Worm (Caenorhabditis elegans) whole organism, L1 larva: Measurements from ENCODE around the gene F09E10.5.

Experiments used
- C34B4.2 ChIP-seq: sonication (generic microtip); optimal IDR thresholded peaks from 2 replicates; lab custom pipeline; 2017; ENCODE audit warnings: mild to moderate bottlenecking, missing genetic modification characterization, missing compliant biosample characterization
- alr-1 ChIP-seq: fragments of 200-800 bp; sonication (Bioruptor generic); optimal IDR thresholded peaks from 2 replicates; lab custom pipeline; 2018; ENCODE audit warnings: borderline replicate concordance, mild to moderate bottlenecking, missing genetic modification characterization, missing compliant biosample characterization
- ama-1 ChIP-seq: fragments of 150-350 bp; optimal IDR thresholded peaks from 2 replicates; lab custom pipeline; 2014
- ceh-82 ChIP-seq, 3 experiments: fragments of 150-350 bp in 1 of 3; sonication (generic microtip) in 2 of 3; optimal IDR thresholded peaks; 2 replicates each; lab custom pipeline; 2014 to 2017; ENCODE audit warnings: missing biosample characterization in 3 of 3, missing genetic modification characterization in 3 of 3
- efl-1 ChIP-seq, 4 experiments: fragments of 150-350 bp; optimal IDR thresholded peaks in 3 of 4; peaks in 1 of 4; 1 replicate in 1 of 4; 2 replicates in 3 of 4; lab custom pipeline; 2014; ENCODE audit warnings: missing biosample characterization in 2 of 4, missing genetic modification characterization in 2 of 4, missing genetic modification reagents in 2 of 4
- egl-27 ChIP-seq, 2 experiments: fragments of 150-350 bp in 1 of 2; sonication (generic microtip); optimal IDR thresholded peaks; 3 replicates each; lab custom pipeline; 2017 to 2018; ENCODE audit warnings: missing biosample characterization in 2 of 2, missing genetic modification characterization in 2 of 2, missing genetic modification reagents in 2 of 2
- elt-3 ChIP-seq, 6 experiments: fragments of 150-350 bp in 1 of 6; sonication (generic microtip); optimal IDR thresholded peaks; 2 replicates each; lab custom pipeline; 2017 to 2018; ENCODE audit warnings: missing biosample characterization in 6 of 6, missing genetic modification characterization in 6 of 6, inconsistent platforms in 1 of 6
- ets-5 ChIP-seq: fragments of 200-800 bp; sonication (Bioruptor generic); IDR thresholded peaks from 2 replicates; pipeline ENCODE4 v1.3.6; 2022; ENCODE audit warnings: missing genetic modification characterization, missing compliant biosample characterization
- fkh-4 ChIP-seq: sonication (generic microtip); optimal IDR thresholded peaks from 2 replicates; lab custom pipeline; 2016; ENCODE audit warnings: missing compliant biosample characterization, missing genetic modification characterization, borderline replicate concordance
- hlh-17 ChIP-seq: fragments of 200-800 bp; sonication (Bioruptor generic); optimal IDR thresholded peaks from 2 replicates; lab custom pipeline; 2018; ENCODE audit warnings: missing genetic modification characterization, mild to moderate bottlenecking, missing compliant biosample characterization, moderate library complexity, borderline replicate concordance
- hpl-2 ChIP-seq: fragments of 150-350 bp; optimal IDR thresholded peaks from 2 replicates; lab custom pipeline; 2014; ENCODE audit warnings: missing biosample characterization, missing genetic modification reagents, missing genetic modification characterization
- isw-1 ChIP-seq: fragments of 200-800 bp; sonication (Bioruptor generic); IDR thresholded peaks from 2 replicates; pipeline ENCODE4 v1.3.6; 2022; ENCODE audit warnings: missing genetic modification characterization, missing compliant biosample characterization
- lin-13 ChIP-seq: fragments of 150-350 bp; optimal IDR thresholded peaks from 2 replicates; lab custom pipeline; 2014; ENCODE audit warnings: missing biosample characterization, missing genetic modification reagents, missing genetic modification characterization
- lin-14 ChIP-seq: fragments of 200-800 bp; sonication (Bioruptor generic); optimal IDR thresholded peaks from 2 replicates; lab custom pipeline; 2018; ENCODE audit warnings: mild to moderate bottlenecking, missing genetic modification characterization, moderate library complexity, missing compliant biosample characterization
- lin-35 ChIP-seq, 2 experiments: fragments of 150-350 bp; optimal IDR thresholded peaks; 2 replicates each; lab custom pipeline; 2014; ENCODE audit warnings: missing biosample characterization in 2 of 2, missing genetic modification characterization in 2 of 2, missing genetic modification reagents in 2 of 2
- lin-39 ChIP-seq: fragments of 150-350 bp; optimal IDR thresholded peaks from 2 replicates; lab custom pipeline; 2014; ENCODE audit warnings: missing biosample characterization, missing genetic modification reagents, missing genetic modification characterization
- lir-3 ChIP-seq: sonication (generic microtip); optimal IDR thresholded peaks from 2 replicates; lab custom pipeline; 2016; ENCODE audit warnings: mild to moderate bottlenecking, missing genetic modification characterization, moderate library complexity, missing compliant biosample characterization; ENCODE audit not compliant: poor library complexity
- mab-9 ChIP-seq: fragments of 200-800 bp; sonication (Bioruptor generic); IDR thresholded peaks from 2 replicates; pipeline ENCODE4 v1.3.6; 2022; ENCODE audit warnings: missing genetic modification reagents, missing genetic modification characterization, missing compliant biosample characterization
- nhr-19 ChIP-seq: fragments of 200-800 bp; sonication (Bioruptor generic); conservative IDR thresholded peaks from 2 replicates; pipeline ENCODE4 v1.3.6; 2022; ENCODE audit warnings: missing genetic modification characterization, missing compliant biosample characterization
- nhr-20 ChIP-seq: sonication (generic microtip); optimal IDR thresholded peaks from 2 replicates; lab custom pipeline; 2016; ENCODE audit warnings: mild to moderate bottlenecking, missing genetic modification characterization, missing compliant biosample characterization
- nhr-237 ChIP-seq: fragments of 150-350 bp; optimal IDR thresholded peaks from 2 replicates; lab custom pipeline; 2014; ENCODE audit warnings: missing biosample characterization, missing genetic modification characterization
- nhr-47 ChIP-seq: sonication (generic microtip); optimal IDR thresholded peaks from 2 replicates; lab custom pipeline; 2016; ENCODE audit warnings: mild to moderate bottlenecking, missing genetic modification characterization, moderate library complexity, missing compliant biosample characterization
- nhr-71 ChIP-seq: sonication (generic microtip); optimal IDR thresholded peaks from 2 replicates; lab custom pipeline; 2016; ENCODE audit warnings: mild to moderate bottlenecking, missing genetic modification characterization, moderate library complexity, missing compliant biosample characterization
- nhr-76 ChIP-seq: sonication (generic microtip); optimal IDR thresholded peaks from 2 replicates; lab custom pipeline; 2017; ENCODE audit warnings: missing biosample characterization, missing genetic modification characterization
- nhr-84 ChIP-seq: sonication (generic microtip); optimal IDR thresholded peaks from 2 replicates; lab custom pipeline; 2017; ENCODE audit warnings: missing biosample characterization, missing genetic modification characterization
- pag-3 ChIP-seq: sonication (generic microtip); optimal IDR thresholded peaks from 2 replicates; lab custom pipeline; 2017; ENCODE audit warnings: missing genetic modification characterization, mild to moderate bottlenecking, missing compliant biosample characterization, antibody characterized with exemption, borderline replicate concordance; ENCODE audit not compliant: insufficient read depth
- pax-3 ChIP-seq: fragments of 200-800 bp; sonication (Bioruptor generic); optimal IDR thresholded peaks from 2 replicates; lab custom pipeline; 2018; ENCODE audit warnings: mild to moderate bottlenecking, missing genetic modification characterization, moderate library complexity, missing compliant biosample characterization
- pqm-1 ChIP-seq: sonication (generic microtip); optimal IDR thresholded peaks from 3 replicates; lab custom pipeline; 2017; ENCODE audit warnings: missing biosample characterization, missing genetic modification characterization
- rnt-1 ChIP-seq: sonication (generic microtip); optimal IDR thresholded peaks from 2 replicates; lab custom pipeline; 2016; ENCODE audit warnings: mild to moderate bottlenecking, missing genetic modification characterization, moderate library complexity, missing compliant biosample characterization
- skn-1 ChIP-seq: fragments of 150-350 bp; optimal IDR thresholded peaks from 2 replicates; lab custom pipeline; 2014; ENCODE audit warnings: missing biosample characterization, missing genetic modification characterization
- snpc-4 ChIP-seq: fragments of 150-350 bp; optimal IDR thresholded peaks from 2 replicates; lab custom pipeline; 2014; ENCODE audit warnings: missing biosample characterization, missing genetic modification characterization
- sox-4 ChIP-seq: sonication (generic microtip); optimal IDR thresholded peaks from 2 replicates; lab custom pipeline; 2016; ENCODE audit warnings: missing genetic modification characterization, missing compliant biosample characterization
- sptf-1 ChIP-seq: fragments of 150-350 bp; optimal IDR thresholded peaks from 2 replicates; lab custom pipeline; 2014; ENCODE audit warnings: missing biosample characterization, missing genetic modification characterization
- swsn-7 ChIP-seq: sonication (generic microtip); optimal IDR thresholded peaks from 2 replicates; lab custom pipeline; 2016; ENCODE audit warnings: missing genetic modification characterization, missing compliant biosample characterization
- tbx-2 ChIP-seq: sonication (generic microtip); optimal IDR thresholded peaks from 2 replicates; lab custom pipeline; 2016; ENCODE audit warnings: missing genetic modification characterization, missing compliant biosample characterization
- tlp-1 ChIP-seq: fragments of 150-350 bp; optimal IDR thresholded peaks from 2 replicates; lab custom pipeline; 2014; ENCODE audit warnings: missing biosample characterization, missing genetic modification characterization
- vab-15 ChIP-seq: sonication (generic microtip); optimal IDR thresholded peaks from 2 replicates; lab custom pipeline; 2017; ENCODE audit warnings: missing genotype, mild to moderate bottlenecking, missing genetic modification characterization, missing compliant biosample characterization
- xbp-1 ChIP-seq: sonication (generic microtip); optimal IDR thresholded peaks from 2 replicates; lab custom pipeline; 2016; ENCODE audit warnings: missing genetic modification characterization, missing compliant biosample characterization
- ztf-4 ChIP-seq: fragments of 150-350 bp; optimal IDR thresholded peaks from 2 replicates; lab custom pipeline; 2014; ENCODE audit warnings: missing biosample characterization, missing genetic modification characterization

Gene F09E10.5

DNA sequence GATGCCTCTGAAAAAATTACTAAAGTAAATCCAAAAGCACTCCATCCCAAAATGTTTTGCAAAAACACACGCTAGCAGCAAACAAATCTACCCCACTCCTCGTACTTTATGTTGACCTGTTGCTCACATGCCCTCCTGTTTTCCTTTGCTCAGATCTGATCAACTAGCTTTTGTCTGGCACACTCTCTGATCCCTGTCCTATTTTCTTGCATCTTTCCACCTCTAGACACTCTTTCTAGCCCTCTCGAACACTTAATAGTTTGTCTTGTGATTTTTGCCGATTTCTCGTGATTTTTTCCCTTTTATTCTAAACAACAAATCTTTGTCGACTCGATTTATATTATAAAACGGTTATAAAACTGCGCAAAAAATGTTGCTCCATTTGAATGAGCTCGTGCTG lies 42.0 kb upstream of the F09E10.5 start, which contains the start of gene K06A9.2 (continued):
- TF ChIP-seq lir-3 (no peak), nhr-76 (tag; lab: Kevin White, UChicago) (no peak), pqm-1 (tag; lab: Kevin White, UChicago) (no peak), fkh-4 (tag; lab: Kevin White, UChicago) (no peak), hpl-2 (GFP tag; lab: Kevin White, UChicago) (no peak), pax-3 (tag; lab: Kevin White, UChicago) (no peak), snpc-4 (no peak), ztf-4 (tag; lab: Kevin White, UChicago) (no peak), ets-5 (GFP tag; lab: Robert Waterston, UW) (no peak), lin-14 (peak; percentile 76), tbx-2 (tag; lab: Kevin White, UChicago) (peak; percentile 61), nhr-47 (tag; lab: Kevin White, UChicago) (no peak), nhr-20 (tag; lab: Kevin White, UChicago) (peak; percentile 61), swsn-7 (peak; percentile 14), ama-1 (no peak), nhr-19 (GFP tag; lab: Robert Waterston, UW) (peak; percentile 70), egl-27 (tag; optimal IDR thresholded peaks at IDR 0.05; lab: Kevin White, UChicago) (no peak), lin-39 (tag; lab: Kevin White, UChicago) (no peak), sox-4 (tag; lab: Kevin White, UChicago) (no peak), rnt-1 (tag; lab: Kevin White, UChicago) (peak; percentile 73), C34B4.2 (tag; lab: Kevin White, UChicago) (no peak), ceh-82 (tag; optimal IDR thresholded peaks at IDR 0.05; lab: Kevin White, UChicago) (no peak), mab-9 (no peak), lin-35 (GFP tag; optimal IDR thresholded peaks at IDR 0.05; lab: Kevin White, UChicago) (no peak), elt-3 (tag; optimal IDR thresholded peaks at IDR 0.05; lab: Kevin White, UChicago) (no peak), lin-13 (GFP tag; lab: Kevin White, UChicago) (no peak), hlh-17 (no peak), sptf-1 (no peak), pag-3 (tag; lab: Kevin White, UChicago) (no peak), tlp-1 (tag; lab: Kevin White, UChicago) (no peak), nhr-84 (no peak), nhr-237 (tag; lab: Kevin White, UChicago) (no peak), xbp-1 (no peak), isw-1 (GFP tag; lab: Robert Waterston, UW) (no peak)

DNA sequence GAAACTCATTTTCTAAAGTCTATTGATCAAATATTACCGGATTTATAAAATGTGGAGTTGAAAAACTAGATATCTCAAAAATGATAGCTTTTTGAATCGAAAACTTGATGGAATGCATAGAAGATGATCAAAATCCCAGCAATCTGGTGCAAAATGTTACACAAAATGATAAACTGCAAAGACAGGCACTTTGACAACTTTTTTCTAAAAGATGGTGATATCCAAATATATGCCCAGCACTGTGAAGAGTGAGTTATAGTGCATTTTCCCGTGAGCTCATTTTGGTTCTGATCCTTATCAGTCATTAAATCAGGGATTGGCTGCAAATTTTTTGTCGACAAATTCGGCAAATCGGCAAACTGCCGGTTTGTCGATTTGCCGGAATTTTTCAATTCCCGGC lies 41.1 kb upstream of the F09E10.5 start, which contains the start of gene K06A9.3:
Gene K06A9.3 (minus strand): TSS at position 101 of the 400 bp plus-strand sequence.
- TF ChIP-seq vab-15 (tag; lab: Kevin White, UChicago), result no peak
- no peak for TF ChIP-seq ceh-82 (tag; optimal IDR thresholded peaks at IDR 0.05; lab: Kevin White, UChicago)
- TF ChIP-seq, all 84 proteins: peak for 0

DNA sequence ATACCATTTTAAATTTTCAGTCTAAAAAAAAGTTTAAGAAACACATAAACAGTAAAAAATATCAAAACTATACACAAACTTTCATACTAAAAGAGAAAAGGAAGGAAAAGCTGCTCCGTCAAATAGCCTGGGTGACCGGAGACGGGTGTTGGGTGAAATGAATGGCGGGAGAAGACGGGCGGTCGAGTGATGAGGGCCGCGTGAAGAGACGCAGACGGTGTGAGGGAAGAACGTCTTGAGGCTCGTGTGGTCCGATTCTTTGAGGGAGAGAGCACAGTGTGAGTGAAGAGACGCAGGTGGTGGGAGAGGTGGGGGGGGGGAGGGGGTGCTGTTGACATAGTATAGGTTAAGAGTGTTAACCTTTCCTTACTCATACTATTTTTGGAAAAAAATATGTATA lies 34.9 kb upstream of the F09E10.5 start:
- 0 out of 2 replicates have a peak, but pooled peaks have one; percentile 25 for TF ChIP-seq nhr-19 (GFP tag; lab: Robert Waterston, UW)
- no peak for TF ChIP-seq alr-1 (tag; lab: Kevin White, UChicago)
- TF ChIP-seq lin-14, result peak; percentile 81
- no peak for TF ChIP-seq lir-3
- no peak for TF ChIP-seq efl-1 (optimal IDR thresholded peaks at IDR 0.05; lab: Kevin White, UChicago)
- TF ChIP-seq efl-1 (GFP tag; optimal IDR thresholded peaks at IDR 0.05 in 1 of 2; lab: Kevin White, UChicago), result peak in 1 of 2 experiments; percentile 60
- peak; percentile 12 for TF ChIP-seq skn-1
- TF ChIP-seq rnt-1 (tag; lab: Kevin White, UChicago), result peak; percentile 47
- TF ChIP-seq nhr-71, result peak; percentile 8
